Worm (Caenorhabditis elegans) whole organism, late embryonic: ENCODE measurements around the gene T26A8.3.

Experiments used
- C08G9.2 ChIP-seq: sonication (generic microtip); optimal IDR thresholded peaks from 2 replicates; lab custom pipeline; 2016; ENCODE audit warnings: mild to moderate bottlenecking, missing genetic modification characterization, moderate library complexity, missing compliant biosample characterization
- C38D4.7 ChIP-seq: fragments of 200-800 bp; sonication (Bioruptor generic); optimal IDR thresholded peaks from 2 replicates; lab custom pipeline; 2018; ENCODE audit warnings: mild to moderate bottlenecking, missing genetic modification characterization, moderate library complexity, missing compliant biosample characterization
- K02D7.2 ChIP-seq: sonication (generic microtip); optimal IDR thresholded peaks from 2 replicates; lab custom pipeline; 2017; ENCODE audit warnings: mild to moderate bottlenecking, missing genetic modification characterization, missing compliant biosample characterization
- K09A11.1 ChIP-seq: sonication (generic microtip); optimal IDR thresholded peaks from 2 replicates; lab custom pipeline; 2017; ENCODE audit warnings: antibody characterized with exemption, mild to moderate bottlenecking, missing genetic modification characterization, missing compliant biosample characterization; ENCODE audit not compliant: insufficient read depth
- T23F11.4 ChIP-seq: fragments of 200-800 bp; sonication (Bioruptor generic); optimal IDR thresholded peaks from 2 replicates; lab custom pipeline; 2018; ENCODE audit warnings: mild to moderate bottlenecking, missing genetic modification characterization, missing compliant biosample characterization
- Y22D7AL.16 ChIP-seq: sonication (generic microtip); optimal IDR thresholded peaks from 2 replicates; lab custom pipeline; 2016; ENCODE audit warnings: missing genetic modification characterization, missing compliant biosample characterization
- ceh-18 ChIP-seq: sonication (generic microtip); optimal IDR thresholded peaks from 2 replicates; lab custom pipeline; 2016; ENCODE audit warnings: missing genetic modification characterization, missing compliant biosample characterization
- ceh-2 ChIP-seq: sonication (generic microtip); optimal IDR thresholded peaks from 2 replicates; lab custom pipeline; 2016; ENCODE audit warnings: missing genotype, missing genetic modification characterization, missing compliant biosample characterization
- ceh-22 ChIP-seq: sonication (generic microtip); optimal IDR thresholded peaks from 2 replicates; lab custom pipeline; 2017; ENCODE audit warnings: missing biosample characterization, missing genetic modification characterization
- ceh-24 ChIP-seq: sonication (generic microtip); optimal IDR thresholded peaks from 2 replicates; lab custom pipeline; 2016; ENCODE audit warnings: mild to moderate bottlenecking, missing genetic modification characterization, missing compliant biosample characterization
- ceh-30 ChIP-seq: fragments of 150-350 bp; optimal IDR thresholded peaks from 2 replicates; lab custom pipeline; 2014; ENCODE audit warnings: missing biosample characterization, missing genetic modification characterization
- ceh-31 ChIP-seq: sonication (generic microtip); optimal IDR thresholded peaks from 2 replicates; lab custom pipeline; 2016; ENCODE audit warnings: missing genetic modification characterization, missing compliant biosample characterization
- ceh-45 ChIP-seq: fragments of 200-800 bp; sonication (Bioruptor generic); IDR thresholded peaks from 2 replicates; pipeline ENCODE4 v1.3.6; 2022; ENCODE audit warnings: missing genetic modification reagents, missing genetic modification characterization, missing compliant biosample characterization
- ceh-48 ChIP-seq: sonication (generic microtip); optimal IDR thresholded peaks from 2 replicates; lab custom pipeline; 2016; ENCODE audit warnings: missing genetic modification characterization, inconsistent platforms, missing compliant biosample characterization
- dmd-4 ChIP-seq: sonication (generic microtip); optimal IDR thresholded peaks from 2 replicates; lab custom pipeline; 2016; ENCODE audit warnings: borderline replicate concordance, missing genetic modification characterization, missing compliant biosample characterization
- elt-4 ChIP-seq: sonication (generic microtip); optimal IDR thresholded peaks from 2 replicates; lab custom pipeline; 2016; ENCODE audit warnings: missing genetic modification characterization, missing compliant biosample characterization
- ets-4 ChIP-seq: sonication (generic microtip); optimal IDR thresholded peaks from 2 replicates; lab custom pipeline; 2016; ENCODE audit warnings: missing genetic modification characterization, missing compliant biosample characterization
- eyg-1 ChIP-seq: sonication (generic microtip); optimal IDR thresholded peaks from 2 replicates; lab custom pipeline; 2016; ENCODE audit warnings: missing genotype, missing genetic modification characterization, missing compliant biosample characterization
- fax-1 ChIP-seq: sonication (generic microtip); optimal IDR thresholded peaks from 2 replicates; lab custom pipeline; 2016; ENCODE audit warnings: missing genotype, missing genetic modification characterization, missing compliant biosample characterization
- hlh-13 ChIP-seq: fragments of 200-800 bp; sonication (Bioruptor generic); optimal IDR thresholded peaks from 2 replicates; lab custom pipeline; 2018; ENCODE audit warnings: mild to moderate bottlenecking, missing genetic modification characterization, missing compliant biosample characterization
- hlh-15 ChIP-seq: sonication (generic microtip); optimal IDR thresholded peaks from 2 replicates; lab custom pipeline; 2016; ENCODE audit warnings: missing genetic modification characterization, missing compliant biosample characterization
- hlh-30 ChIP-seq: sonication (generic microtip); optimal IDR thresholded peaks from 2 replicates; lab custom pipeline; 2017; ENCODE audit warnings: antibody characterized with exemption, missing genetic modification characterization, missing compliant biosample characterization; ENCODE audit not compliant: insufficient read depth
- hlh-6 ChIP-seq: sonication (generic microtip); optimal IDR thresholded peaks from 2 replicates; lab custom pipeline; 2016; ENCODE audit warnings: missing genotype, missing genetic modification characterization, missing compliant biosample characterization
- hlh-8 ChIP-seq: sonication (generic microtip); optimal IDR thresholded peaks from 2 replicates; lab custom pipeline; 2016; ENCODE audit warnings: missing genotype, missing genetic modification characterization, missing compliant biosample characterization
- lim-6 ChIP-seq: sonication (generic microtip); optimal IDR thresholded peaks from 2 replicates; lab custom pipeline; 2016; ENCODE audit warnings: missing genetic modification characterization, missing compliant biosample characterization
- lin-11 ChIP-seq: fragments of 200-800 bp; sonication (Bioruptor generic); optimal IDR thresholded peaks from 2 replicates; lab custom pipeline; 2018; ENCODE audit warnings: mild to moderate bottlenecking, missing genetic modification characterization, missing compliant biosample characterization
- mec-3 ChIP-seq: sonication (generic microtip); optimal IDR thresholded peaks from 2 replicates; lab custom pipeline; 2016; ENCODE audit warnings: borderline replicate concordance, missing genetic modification characterization, missing compliant biosample characterization
- nfya-1 ChIP-seq: sonication (generic microtip); optimal IDR thresholded peaks from 2 replicates; lab custom pipeline; 2017; ENCODE audit warnings: missing genetic modification characterization, mild to moderate bottlenecking, missing compliant biosample characterization, antibody characterized with exemption, moderate library complexity
- nhr-11 ChIP-seq: fragments of 150-350 bp; optimal IDR thresholded peaks from 2 replicates; lab custom pipeline; 2014; ENCODE audit warnings: missing biosample characterization, missing genetic modification characterization
- npax-4 ChIP-seq: sonication (generic microtip); optimal IDR thresholded peaks from 2 replicates; lab custom pipeline; 2016; ENCODE audit warnings: missing genetic modification characterization, missing compliant biosample characterization
- odd-2 ChIP-seq: sonication (generic microtip); optimal IDR thresholded peaks from 2 replicates; lab custom pipeline; 2017; ENCODE audit warnings: antibody characterized with exemption, mild to moderate bottlenecking, missing genetic modification characterization, missing compliant biosample characterization
- pha-2 ChIP-seq: sonication (generic microtip); optimal IDR thresholded peaks from 2 replicates; lab custom pipeline; 2017; ENCODE audit warnings: mild to moderate bottlenecking, missing genetic modification characterization, missing compliant biosample characterization
- pha-4 ChIP-seq: fragments of 150-350 bp; optimal IDR thresholded peaks from 2 replicates; lab custom pipeline; 2018; ENCODE audit warnings: missing biosample characterization, missing genetic modification reagents, missing genetic modification characterization
- pqm-1 ChIP-seq: sonication (generic microtip); optimal IDR thresholded peaks from 2 replicates; lab custom pipeline; 2016; ENCODE audit warnings: missing genetic modification characterization, missing compliant biosample characterization
- pros-1 ChIP-seq: fragments of 150-350 bp; optimal IDR thresholded peaks from 2 replicates; lab custom pipeline; 2014; ENCODE audit warnings: missing biosample characterization, missing genetic modification reagents, missing genetic modification characterization
- sdc-2 ChIP-seq: sonication (generic microtip); optimal IDR thresholded peaks from 2 replicates; lab custom pipeline; 2016; ENCODE audit warnings: missing genotype, missing genetic modification characterization, missing compliant biosample characterization
- sox-2 ChIP-seq: fragments of 200-800 bp; sonication (Bioruptor generic); IDR thresholded peaks from 2 replicates; pipeline ENCODE4 v1.3.6; 2022; ENCODE audit warnings: missing genetic modification reagents, missing genetic modification characterization, missing compliant biosample characterization
- tbx-2 ChIP-seq: sonication (generic microtip); optimal IDR thresholded peaks from 2 replicates; lab custom pipeline; 2016; ENCODE audit warnings: missing genetic modification characterization, missing compliant biosample characterization
- tbx-7 ChIP-seq: sonication (generic microtip); optimal IDR thresholded peaks from 2 replicates; lab custom pipeline; 2016; ENCODE audit warnings: missing genotype, missing genetic modification characterization, missing compliant biosample characterization
- ttx-3 ChIP-seq: sonication (generic microtip); optimal IDR thresholded peaks from 2 replicates; lab custom pipeline; 2016; ENCODE audit warnings: missing genetic modification reagents, missing genetic modification characterization, missing compliant biosample characterization
- unc-42 ChIP-seq: sonication (generic microtip); optimal IDR thresholded peaks from 2 replicates; lab custom pipeline; 2016; ENCODE audit warnings: missing genotype, missing genetic modification characterization, missing compliant biosample characterization
- unc-55 ChIP-seq: sonication (generic microtip); optimal IDR thresholded peaks from 2 replicates; lab custom pipeline; 2017; ENCODE audit warnings: missing biosample characterization, missing genetic modification reagents, missing genetic modification characterization
- unc-86 ChIP-seq: sonication (generic microtip); optimal IDR thresholded peaks from 2 replicates; lab custom pipeline; 2016; ENCODE audit warnings: missing genetic modification characterization, missing compliant biosample characterization
- zip-5 ChIP-seq: sonication (generic microtip); optimal IDR thresholded peaks from 2 replicates; lab custom pipeline; 2016; ENCODE audit warnings: missing genetic modification characterization, missing compliant biosample characterization
- ztf-16 ChIP-seq: sonication (generic microtip); optimal IDR thresholded peaks from 2 replicates; lab custom pipeline; 2017; ENCODE audit warnings: missing genetic modification characterization, missing compliant biosample characterization

Gene T26A8.3

ce11 chrIV:8375381-8375780 lies 51.1 kb downstream of the T26A8.3 start (continued):
- peak; percentile 82 for TF ChIP-seq ttx-3 (tag; lab: Kevin White, UChicago)
- TF ChIP-seq ceh-48, result peak; percentile 77
- TF ChIP-seq hlh-30 (tag; lab: Kevin White, UChicago), result peak; percentile 56
- peak; percentile 84 for TF ChIP-seq unc-86 (tag; lab: Kevin White, UChicago)
- peak; percentile 34 for TF ChIP-seq tbx-7 (tag; lab: Kevin White, UChicago)
- TF ChIP-seq pha-4 (tag; lab: Kevin White, UChicago), result no peak
- peak; percentile 79 for TF ChIP-seq odd-2 (tag; lab: Kevin White, UChicago)
- peak; percentile 77 for TF ChIP-seq sdc-2
- peak; percentile 67 for TF ChIP-seq nfya-1 (tag; lab: Kevin White, UChicago)
- peak; percentile 16 for TF ChIP-seq pqm-1 (tag; lab: Kevin White, UChicago)
- peak; percentile 34 for TF ChIP-seq ets-4
- TF ChIP-seq lin-11, result peak; percentile 84
- peak; percentile 70 for TF ChIP-seq zip-5 (tag; lab: Kevin White, UChicago)
- peak; percentile 72 for TF ChIP-seq sox-2
- no peak for TF ChIP-seq mec-3
- TF ChIP-seq K02D7.2 (tag; lab: Kevin White, UChicago), result peak; percentile 51
- TF ChIP-seq ceh-22 (tag; lab: Kevin White, UChicago), result no peak
- peak; percentile 77 for TF ChIP-seq npax-4 (tag; lab: Kevin White, UChicago)
- TF ChIP-seq ceh-31, result peak; percentile 72
- peak; percentile 86 for TF ChIP-seq tbx-2 (tag; lab: Kevin White, UChicago)
- TF ChIP-seq ceh-24 (tag; lab: Kevin White, UChicago), result no peak
- TF ChIP-seq pros-1 (tag; lab: Kevin White, UChicago), result peak; percentile 49
- no peak for TF ChIP-seq lim-6 (tag; lab: Kevin White, UChicago)
- peak; percentile 67 for TF ChIP-seq K09A11.1
- TF ChIP-seq nhr-11 (tag; lab: Kevin White, UChicago), result no peak
- TF ChIP-seq ceh-18, result peak; percentile 59
- TF ChIP-seq elt-4 (tag; lab: Kevin White, UChicago), result no peak
- peak; percentile 87 for TF ChIP-seq C38D4.7
- TF ChIP-seq hlh-8, result peak; percentile 66
- TF ChIP-seq C08G9.2 (tag; lab: Kevin White, UChicago), result peak; percentile 69
- TF ChIP-seq hlh-6 (tag; lab: Kevin White, UChicago), result peak; percentile 89
- peak; percentile 70 for TF ChIP-seq Y22D7AL.16 (tag; lab: Kevin White, UChicago)
- TF ChIP-seq ceh-30 (tag; lab: Kevin White, UChicago), result peak; percentile 53
- TF ChIP-seq hlh-13 (GFP tag; lab: Kevin White, UChicago), result peak; percentile 83
- peak; percentile 66 for TF ChIP-seq fax-1 (tag; lab: Kevin White, UChicago)
- TF ChIP-seq unc-55 (GFP tag; lab: Kevin White, UChicago), result peak; percentile 65
- peak; percentile 31 for TF ChIP-seq dmd-4 (tag; lab: Kevin White, UChicago)
- peak; percentile 82 for TF ChIP-seq ztf-16 (tag; lab: Kevin White, UChicago)
- TF ChIP-seq ceh-2 (tag; lab: Kevin White, UChicago), result peak; percentile 77
- TF ChIP-seq ceh-45 (GFP tag; lab: Robert Waterston, UW), result peak; percentile 52; the same call in 1 of the 2 replicates
- TF ChIP-seq T23F11.4 (GFP tag; lab: Kevin White, UChicago), result peak; percentile 63
- peak; percentile 67 for TF ChIP-seq hlh-15 (tag; lab: Kevin White, UChicago)
- peak; percentile 77 for TF ChIP-seq eyg-1 (tag; lab: Kevin White, UChicago)
- TF ChIP-seq unc-42, result peak; percentile 61
- TF ChIP-seq pha-2 (tag; lab: Kevin White, UChicago), result peak; percentile 86
